Fruit fly (Drosophila melanogaster) whole organism, pupa: Measurements from ENCODE around the gene CG15399.

Source experiments
- CG10348 ChIP-seq: fragments of 200-800 bp; sonication (Bioruptor generic); IDR thresholded peaks from 2 replicates; pipeline ENCODE4 v1.3.6; 2022; ENCODE audit warnings: missing biosample characterization, missing genetic modification characterization
- CG12605 ChIP-seq: fragments of 200-800 bp; sonication (Bioruptor generic); IDR thresholded peaks from 2 replicates; pipeline ENCODE4 v1.3.6; 2022; ENCODE audit warnings: missing biosample characterization, missing genetic modification characterization
- CG13204 ChIP-seq: fragments of 200-800 bp; sonication (Bioruptor generic); optimal IDR thresholded peaks from 2 replicates; lab custom pipeline; 2018; ENCODE audit warnings: missing biosample characterization, mild to moderate bottlenecking, missing genetic modification characterization, moderate library complexity
- CG14655 ChIP-seq: fragments of 200-800 bp; sonication (Bioruptor generic); optimal IDR thresholded peaks from 3 replicates; lab custom pipeline; 2017; ENCODE audit warnings: mild to moderate bottlenecking, missing biosample characterization, missing genetic modification reagents, missing genetic modification characterization
- CG15710 ChIP-seq: fragments of 200-800 bp; sonication (Bioruptor generic); optimal IDR thresholded peaks from 2 replicates; lab custom pipeline; 2018; ENCODE audit warnings: missing biosample characterization, mild to moderate bottlenecking, missing genetic modification characterization, moderate library complexity
- CG17806 ChIP-seq: fragments of 200-800 bp; sonication (Bioruptor generic); optimal IDR thresholded peaks from 2 replicates; lab custom pipeline; 2018; ENCODE audit warnings: missing biosample characterization, mild to moderate bottlenecking, missing genetic modification characterization, moderate library complexity
- CG32121 ChIP-seq: fragments of 200-800 bp; sonication (Bioruptor generic); IDR thresholded peaks from 2 replicates; pipeline ENCODE4 v1.3.6; 2022; ENCODE audit warnings: missing biosample characterization, missing genetic modification characterization
- CG34367 ChIP-seq: fragments of 200-800 bp; sonication (Bioruptor generic); optimal IDR thresholded peaks from 2 replicates; lab custom pipeline; 2018; ENCODE audit warnings: missing biosample characterization, mild to moderate bottlenecking, missing genetic modification characterization
- CG4496 ChIP-seq: fragments of 200-800 bp; sonication (Bioruptor generic); IDR thresholded peaks from 3 replicates; pipeline ENCODE4 v1.3.6; 2022; ENCODE audit warnings: missing biosample characterization, missing genetic modification characterization
- CG8159 ChIP-seq: fragments of 200-800 bp; sonication (Bioruptor generic); optimal IDR thresholded peaks from 3 replicates; lab custom pipeline; 2018; ENCODE audit warnings: missing biosample characterization, mild to moderate bottlenecking, missing genetic modification characterization, moderate library complexity
- CG8301 ChIP-seq: fragments of 200-800 bp; sonication (Bioruptor generic); optimal IDR thresholded peaks from 2 replicates; lab custom pipeline; 2018; ENCODE audit warnings: missing biosample characterization, mild to moderate bottlenecking, missing genetic modification characterization
- CG9948 ChIP-seq: fragments of 200-800 bp; sonication (Bioruptor generic); optimal IDR thresholded peaks from 2 replicates; lab custom pipeline; 2018; ENCODE audit warnings: missing biosample characterization, mild to moderate bottlenecking, missing genetic modification characterization, moderate library complexity
- D1 ChIP-seq: fragments of 200-800 bp; sonication (Bioruptor generic); optimal IDR thresholded peaks from 2 replicates; lab custom pipeline; 2018; ENCODE audit warnings: missing biosample characterization, mild to moderate bottlenecking, missing genetic modification characterization, moderate library complexity
- EcR ChIP-seq: fragments of 200-800 bp; sonication (Bioruptor generic); optimal IDR thresholded peaks from 3 replicates; lab custom pipeline; 2019; ENCODE audit warnings: missing biosample characterization, missing genetic modification characterization, mild to moderate bottlenecking, moderate library complexity, missing genetic modification reagents
- Ets98B ChIP-seq: fragments of 200-800 bp; sonication (Bioruptor generic); IDR thresholded peaks from 2 replicates; pipeline ENCODE4 v1.3.6; 2022; ENCODE audit warnings: missing biosample characterization, missing genetic modification characterization
- Pif1A ChIP-seq: fragments of 200-800 bp; sonication (Bioruptor generic); optimal IDR thresholded peaks from 3 replicates; lab custom pipeline; 2016; ENCODE audit warnings: missing biosample characterization, missing genetic modification characterization
- Pif1B ChIP-seq: fragments of 200-800 bp; sonication (Bioruptor generic); optimal IDR thresholded peaks from 3 replicates; lab custom pipeline; 2016; ENCODE audit warnings: missing biosample characterization, missing genetic modification characterization
- Snoo ChIP-seq: fragments of 200-800 bp; sonication (Bioruptor generic); optimal IDR thresholded peaks from 3 replicates; lab custom pipeline; 2017; ENCODE audit warnings: missing biosample characterization, mild to moderate bottlenecking, missing genetic modification characterization, inconsistent platforms
- fd96Ca ChIP-seq: fragments of 200-800 bp; sonication (Bioruptor generic); IDR thresholded peaks from 3 replicates; pipeline ENCODE4 v1.3.6; 2022; ENCODE audit warnings: missing biosample characterization, missing genetic modification characterization
- gl ChIP-seq: fragments of 200-800 bp; sonication (Bioruptor generic); optimal IDR thresholded peaks from 2 replicates; lab custom pipeline; 2018; ENCODE audit warnings: missing biosample characterization, mild to moderate bottlenecking, missing genetic modification characterization
- rn ChIP-seq: fragments of 200-800 bp; sonication (Bioruptor generic); IDR thresholded peaks from 2 replicates; pipeline ENCODE4 v1.3.6; 2022; ENCODE audit warnings: missing biosample characterization, missing genetic modification characterization

CG15399 gene

DNA sequence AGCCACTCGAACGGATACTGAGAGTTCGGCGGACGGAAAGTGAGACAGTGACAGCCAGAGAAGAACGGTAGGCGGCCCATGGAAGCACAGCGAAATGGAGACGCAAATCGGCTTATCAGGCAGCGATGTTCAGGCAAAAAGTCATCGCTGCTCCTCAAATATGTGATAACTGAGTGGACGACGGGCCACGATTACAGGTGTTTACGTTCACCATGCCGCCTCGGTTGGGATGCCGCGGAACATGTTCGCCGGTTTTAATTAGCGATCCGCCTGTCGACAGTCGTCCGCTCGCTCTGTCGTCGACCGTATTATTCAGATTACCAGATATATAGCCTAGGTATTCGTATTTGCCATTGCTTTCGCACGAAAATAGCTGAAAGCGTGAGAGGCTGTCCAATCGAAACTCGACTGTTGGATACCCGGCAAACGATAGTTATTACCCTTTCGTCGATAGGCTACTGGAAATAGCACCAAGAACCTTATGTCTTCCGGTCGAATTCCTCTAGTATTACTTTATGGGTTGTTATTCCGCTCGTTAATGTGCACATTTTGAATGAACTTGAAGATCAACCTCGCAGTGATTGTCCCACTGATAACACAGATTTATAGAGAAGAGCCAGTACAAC lies 20.4 kb downstream of the CG15399 start:
- no peak for TF ChIP-seq Pif1A
- TF ChIP-seq gl (tag; lab: Kevin White, UChicago) = no peak
- TF ChIP-seq Snoo (tag; lab: Kevin White, UChicago) = no peak
- peak; percentile 52 for TF ChIP-seq EcR
- TF ChIP-seq CG13204 (GFP tag; lab: Kevin White, UChicago) = peak; percentile 87
- TF ChIP-seq fd96Ca = no peak
- no peak for TF ChIP-seq CG4496 (GFP tag; lab: Robert Waterston, UW)
- TF ChIP-seq CG34367 = no peak
- no peak for TF ChIP-seq CG15710 (tag; lab: Kevin White, UChicago)
- TF ChIP-seq D1 (tag; lab: Kevin White, UChicago) = no peak
- TF ChIP-seq CG17806 = no peak
- TF ChIP-seq Pif1B (GFP tag; lab: Kevin White, UChicago) = no peak
- TF ChIP-seq, all 21 proteins: peak for 2

dm6 chr2L:2750337-2751084 lies 21.1 kb downstream of the CG15399 start:
- TF ChIP-seq CG13204 (GFP tag; lab: Kevin White, UChicago) = no peak
- TF ChIP-seq CG15710 (tag; lab: Kevin White, UChicago) = peak; percentile 22
- no peak for TF ChIP-seq EcR
- peak; percentile 19 for TF ChIP-seq Snoo (tag; lab: Kevin White, UChicago)
- no peak for TF ChIP-seq CG4496 (GFP tag; lab: Robert Waterston, UW)
- TF ChIP-seq CG9948 = peak; percentile 67
- TF ChIP-seq Pif1B (GFP tag; lab: Kevin White, UChicago) = peak; percentile 41
- TF ChIP-seq CG34367 = peak; percentile 7
- no peak for TF ChIP-seq D1 (tag; lab: Kevin White, UChicago)
- no peak for TF ChIP-seq Ets98B (GFP tag; lab: Robert Waterston, UW)
- TF ChIP-seq CG8301 = peak; percentile 86
- TF ChIP-seq CG12605 (GFP tag; lab: Robert Waterston, UW) = no peak
- peak; percentile 47 for TF ChIP-seq Pif1A
- no peak for TF ChIP-seq rn (GFP tag; lab: Robert Waterston, UW)
- TF ChIP-seq CG10348 = no peak
- peak; percentile 41 for TF ChIP-seq CG8159 (tag; lab: Kevin White, UChicago)
- no peak for TF ChIP-seq gl (tag; lab: Kevin White, UChicago)
- TF ChIP-seq CG32121 (GFP tag; lab: Robert Waterston, UW) = no peak
- TF ChIP-seq CG17806 = peak; percentile 49
- no peak for TF ChIP-seq fd96Ca
- peak; percentile 88 for TF ChIP-seq CG14655

- TF ChIP-seq CG13204 (GFP tag; lab: Kevin White, UChicago) (peak; percentile 57), Snoo (tag; lab: Kevin White, UChicago) (no peak)
- TF ChIP-seq, all 21 proteins: peak for 1
Measured at dm6 chr2L:2749144-2749766, 22.3 kb downstream of the CG15399 start.

DNA sequence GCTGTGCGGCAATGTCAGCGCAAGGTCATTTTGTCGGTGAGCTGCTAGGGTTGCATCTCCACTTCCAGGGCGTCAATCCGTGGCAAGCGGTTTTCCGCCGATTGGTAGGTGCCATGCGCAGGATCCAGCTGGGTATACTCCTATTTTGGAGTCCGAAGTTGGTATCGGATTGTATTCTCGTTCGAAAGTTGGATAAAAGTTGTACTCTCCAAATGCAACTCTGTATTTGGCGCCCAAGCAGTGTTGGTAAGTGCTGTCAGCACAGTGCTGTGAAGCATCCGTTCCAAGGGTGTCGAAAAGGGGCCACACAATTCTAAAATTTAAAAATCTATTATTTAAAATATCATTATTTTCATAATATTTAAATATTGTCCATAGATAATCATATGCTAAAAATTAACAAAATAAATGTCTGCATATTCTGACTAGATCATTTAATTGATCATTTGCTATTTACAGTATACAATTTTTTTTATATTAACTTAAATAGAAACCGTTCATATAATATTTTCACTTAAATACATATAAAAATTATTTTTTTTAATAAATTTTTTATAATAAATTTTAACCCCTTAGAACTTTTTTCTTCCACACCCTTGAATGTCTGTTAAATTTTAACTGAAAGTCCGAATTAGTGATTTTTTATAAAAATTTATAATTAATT lies 23.0 kb downstream of the CG15399 start:
- TF ChIP-seq EcR = peak; percentile 56
- TF ChIP-seq CG15710 (tag; lab: Kevin White, UChicago) = peak; percentile 88
- TF ChIP-seq CG17806 = peak; percentile 75
- no peak for TF ChIP-seq CG13204 (GFP tag; lab: Kevin White, UChicago)
- TF ChIP-seq CG14655 = no peak
- TF ChIP-seq CG12605 (GFP tag; lab: Robert Waterston, UW) = peak; percentile 56
- TF ChIP-seq fd96Ca = peak; percentile 87
- TF ChIP-seq Snoo (tag; lab: Kevin White, UChicago) = peak; percentile 85
- TF ChIP-seq gl (tag; lab: Kevin White, UChicago) = peak; percentile 52
- TF ChIP-seq CG32121 (GFP tag; lab: Robert Waterston, UW) = peak; percentile 76; the same call in 1 of the 2 replicates
- TF ChIP-seq rn (GFP tag; lab: Robert Waterston, UW) = peak; percentile 58
- TF ChIP-seq D1 (tag; lab: Kevin White, UChicago) = no peak
- peak; percentile 63 for TF ChIP-seq CG8301
- peak; percentile 81 for TF ChIP-seq Ets98B (GFP tag; lab: Robert Waterston, UW)
- 0 out of 2 replicates have a peak, but pooled peaks have one; percentile 13 for TF ChIP-seq CG10348
- no peak for TF ChIP-seq Pif1A
- peak; percentile 64 for TF ChIP-seq CG34367
- TF ChIP-seq CG8159 (tag; lab: Kevin White, UChicago) = peak; percentile 91
- peak; percentile 87 for TF ChIP-seq CG4496 (GFP tag; lab: Robert Waterston, UW)
- TF ChIP-seq CG9948 = peak; percentile 82
- TF ChIP-seq Pif1B (GFP tag; lab: Kevin White, UChicago) = no peak
- TF ChIP-seq, all 21 proteins: peak for 16

DNA sequence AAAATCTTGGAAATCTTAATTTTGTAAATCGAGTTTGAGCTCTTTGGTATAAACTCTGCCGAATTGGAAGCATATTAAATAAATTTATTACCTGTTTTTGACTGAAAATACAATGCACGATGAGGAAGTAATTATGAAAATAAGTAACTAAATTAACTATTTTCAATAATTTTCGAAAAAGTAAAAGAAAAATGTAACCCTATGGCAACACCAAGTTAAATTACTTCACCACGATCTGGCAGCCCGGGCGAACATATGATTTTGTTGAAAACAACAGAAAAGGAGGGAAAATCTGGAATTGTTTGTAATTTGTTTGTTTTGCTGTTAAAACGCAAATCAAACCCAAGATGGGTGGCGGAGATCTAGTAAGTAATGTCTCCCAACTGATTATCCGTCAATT lies 26.7 kb downstream of the CG15399 start, which contains the start of the genes CG9961 and Cwc25:
Gene CG9961, minus strand, starts transcription at position 83 of the 400 bp plus-strand sequence.
Gene Cwc25, plus strand, starts transcription at position 247 of the 400 bp plus-strand sequence.
- peak; percentile 20 for TF ChIP-seq CG8159 (tag; lab: Kevin White, UChicago)
- TF ChIP-seq Pif1B (GFP tag; lab: Kevin White, UChicago) = no peak
